Worm (Caenorhabditis elegans) whole organism, L1 larva: ENCODE results near the gene R02D5.24.

Experiments
- C34B4.2 ChIP-seq: sonication (generic microtip); optimal IDR thresholded peaks from 2 replicates; lab custom pipeline; 2017; ENCODE audit warnings: mild to moderate bottlenecking, missing genetic modification characterization, missing compliant biosample characterization
- aly-2 ChIP-seq: fragments of 150-350 bp; optimal IDR thresholded peaks from 2 replicates; lab custom pipeline; 2014; ENCODE audit warnings: missing biosample characterization, missing genetic modification characterization
- ceh-82 ChIP-seq, 3 experiments: fragments of 150-350 bp in 1 of 3; sonication (generic microtip) in 2 of 3; optimal IDR thresholded peaks; 2 replicates each; lab custom pipeline; 2014 to 2017; ENCODE audit warnings: missing biosample characterization in 3 of 3, missing genetic modification characterization in 3 of 3
- ces-1 ChIP-seq: fragments of 150-350 bp; optimal IDR thresholded peaks from 2 replicates; lab custom pipeline; 2014; ENCODE audit warnings: missing biosample characterization, missing genetic modification reagents, missing genetic modification characterization
- dpl-1 ChIP-seq, 3 experiments: fragments of 150-350 bp in 2 of 3; sonication (generic microtip) in 1 of 3; optimal IDR thresholded peaks; 2 replicates each; lab custom pipeline; 2014 to 2017; ENCODE audit warnings: missing biosample characterization in 3 of 3, missing genetic modification characterization in 3 of 3, missing genetic modification reagents in 3 of 3
- dsc-1 ChIP-seq: sonication (generic microtip); optimal IDR thresholded peaks from 2 replicates; lab custom pipeline; 2016; ENCODE audit warnings: mild to moderate bottlenecking, missing genetic modification characterization, missing compliant biosample characterization
- efl-1 ChIP-seq, 4 experiments: fragments of 150-350 bp; optimal IDR thresholded peaks in 3 of 4; peaks in 1 of 4; 1 replicate in 1 of 4; 2 replicates in 3 of 4; lab custom pipeline; 2014; ENCODE audit warnings: missing biosample characterization in 2 of 4, missing genetic modification characterization in 2 of 4, missing genetic modification reagents in 2 of 4
- egl-13 ChIP-seq: sonication (generic microtip); optimal IDR thresholded peaks from 2 replicates; lab custom pipeline; 2016; ENCODE audit warnings: missing genotype, missing genetic modification reagents, missing genetic modification characterization, missing compliant biosample characterization
- elt-2 ChIP-seq: sonication (generic microtip); optimal IDR thresholded peaks from 2 replicates; lab custom pipeline; 2016; ENCODE audit warnings: missing genetic modification characterization, mild to moderate bottlenecking, inconsistent platforms, missing compliant biosample characterization, missing genetic modification reagents
- fkh-4 ChIP-seq: sonication (generic microtip); optimal IDR thresholded peaks from 2 replicates; lab custom pipeline; 2016; ENCODE audit warnings: missing compliant biosample characterization, missing genetic modification characterization, borderline replicate concordance
- fkh-8 ChIP-seq: sonication (generic microtip); optimal IDR thresholded peaks from 2 replicates; lab custom pipeline; 2016; ENCODE audit warnings: mild to moderate bottlenecking, missing genetic modification characterization, missing compliant biosample characterization
- grh-1 ChIP-seq: fragments of 200-800 bp; sonication (Bioruptor generic); IDR thresholded peaks from 2 replicates; pipeline ENCODE4 v1.3.6; 2022; ENCODE audit warnings: missing genetic modification reagents, missing genetic modification characterization, missing compliant biosample characterization
- hlh-17 ChIP-seq: fragments of 200-800 bp; sonication (Bioruptor generic); optimal IDR thresholded peaks from 2 replicates; lab custom pipeline; 2018; ENCODE audit warnings: missing genetic modification characterization, mild to moderate bottlenecking, missing compliant biosample characterization, moderate library complexity, borderline replicate concordance
- isw-1 ChIP-seq: fragments of 200-800 bp; sonication (Bioruptor generic); IDR thresholded peaks from 2 replicates; pipeline ENCODE4 v1.3.6; 2022; ENCODE audit warnings: missing genetic modification characterization, missing compliant biosample characterization
- jun-1 ChIP-seq: fragments of 150-350 bp; optimal IDR thresholded peaks from 2 replicates; lab custom pipeline; 2014; ENCODE audit warnings: missing biosample characterization, missing genetic modification reagents, missing genetic modification characterization
- lin-14 ChIP-seq: fragments of 200-800 bp; sonication (Bioruptor generic); optimal IDR thresholded peaks from 2 replicates; lab custom pipeline; 2018; ENCODE audit warnings: mild to moderate bottlenecking, missing genetic modification characterization, moderate library complexity, missing compliant biosample characterization
- lir-3 ChIP-seq: sonication (generic microtip); optimal IDR thresholded peaks from 2 replicates; lab custom pipeline; 2016; ENCODE audit warnings: mild to moderate bottlenecking, missing genetic modification characterization, moderate library complexity, missing compliant biosample characterization; ENCODE audit not compliant: poor library complexity
- lsy-2 ChIP-seq, 2 experiments: fragments of 150-350 bp; optimal IDR thresholded peaks; 2 replicates each; lab custom pipeline; 2014; ENCODE audit warnings: missing biosample characterization in 2 of 2, missing genetic modification characterization in 2 of 2
- mab-9 ChIP-seq: fragments of 200-800 bp; sonication (Bioruptor generic); IDR thresholded peaks from 2 replicates; pipeline ENCODE4 v1.3.6; 2022; ENCODE audit warnings: missing genetic modification reagents, missing genetic modification characterization, missing compliant biosample characterization
- mdl-1 ChIP-seq, 2 experiments: fragments of 150-350 bp; optimal IDR thresholded peaks; 2 replicates each; lab custom pipeline; 2014 to 2017; ENCODE audit warnings: missing biosample characterization in 2 of 2, missing genetic modification characterization in 2 of 2, inconsistent platforms in 1 of 2
- nhr-19 ChIP-seq: fragments of 200-800 bp; sonication (Bioruptor generic); conservative IDR thresholded peaks from 2 replicates; pipeline ENCODE4 v1.3.6; 2022; ENCODE audit warnings: missing genetic modification characterization, missing compliant biosample characterization
- nhr-77 ChIP-seq: fragments of 150-350 bp; optimal IDR thresholded peaks from 2 replicates; lab custom pipeline; 2014; ENCODE audit warnings: missing biosample characterization, missing genetic modification characterization
- nhr-85 ChIP-seq: sonication (generic microtip); peaks from one replicate; lab custom pipeline; 2016; ENCODE audit warnings: missing genetic modification characterization, inconsistent platforms, missing compliant biosample characterization
- pax-3 ChIP-seq: fragments of 200-800 bp; sonication (Bioruptor generic); optimal IDR thresholded peaks from 2 replicates; lab custom pipeline; 2018; ENCODE audit warnings: mild to moderate bottlenecking, missing genetic modification characterization, moderate library complexity, missing compliant biosample characterization
- rnt-1 ChIP-seq: sonication (generic microtip); optimal IDR thresholded peaks from 2 replicates; lab custom pipeline; 2016; ENCODE audit warnings: mild to moderate bottlenecking, missing genetic modification characterization, moderate library complexity, missing compliant biosample characterization
- sox-4 ChIP-seq: sonication (generic microtip); optimal IDR thresholded peaks from 2 replicates; lab custom pipeline; 2016; ENCODE audit warnings: missing genetic modification characterization, missing compliant biosample characterization
- tlp-1 ChIP-seq: fragments of 150-350 bp; optimal IDR thresholded peaks from 2 replicates; lab custom pipeline; 2014; ENCODE audit warnings: missing biosample characterization, missing genetic modification characterization
- unc-98 ChIP-seq: fragments of 200-800 bp; sonication (Bioruptor generic); IDR thresholded peaks from 2 replicates; pipeline ENCODE4 v1.3.6; 2022; ENCODE audit warnings: missing genetic modification characterization, missing compliant biosample characterization
- vab-15 ChIP-seq: sonication (generic microtip); optimal IDR thresholded peaks from 2 replicates; lab custom pipeline; 2017; ENCODE audit warnings: missing genotype, mild to moderate bottlenecking, missing genetic modification characterization, missing compliant biosample characterization

Gene R02D5.24

ce11 chrV:14468196-14468874 lies 32.8 kb upstream of the R02D5.24 start, which contains the start of gene srz-97 (continued):
- TF ChIP-seq ces-1 (GFP tag; lab: Kevin White, UChicago) (no peak), nhr-19 (peak; percentile 76), efl-1 (optimal IDR thresholded peaks at IDR 0.05; lab: Kevin White, UChicago) (peak; percentile 41 to 60), efl-1 (GFP tag; optimal IDR thresholded peaks at IDR 0.05 in 1 of 2; lab: Kevin White, UChicago) (peak in 1 of 2 experiments; percentile 77), C34B4.2 (tag; lab: Kevin White, UChicago) (no peak), nhr-85 (peak; percentile 90), lin-14 (GFP tag; lab: Kevin White, UChicago) (peak; percentile 42), hlh-17 (no peak), dpl-1 (GFP tag; optimal IDR thresholded peaks at IDR 0.05; lab: Kevin White, UChicago) (peak in 1 of 3 experiments; percentile 27), rnt-1 (tag; lab: Kevin White, UChicago) (peak; percentile 43), fkh-4 (no peak), nhr-77 (peak; percentile 6), ceh-82 (tag; optimal IDR thresholded peaks at IDR 0.05; lab: Kevin White, UChicago) (peak in 1 of 3 experiments; percentile 16), jun-1 (tag; lab: Kevin White, UChicago) (no peak), egl-13 (tag; lab: Kevin White, UChicago) (no peak)
- TF ChIP-seq, all 84 proteins: peak for 21

- TF ChIP-seq isw-1 (GFP tag; lab: Robert Waterston, UW) (no peak), mab-9 (GFP tag; lab: Robert Waterston, UW) (no peak), nhr-85 (no peak), unc-98 (GFP tag; lab: Robert Waterston, UW) (no peak), lir-3 (tag; lab: Kevin White, UChicago) (no peak)
Observed at ce11 chrV:14468931-14469330, 32.2 kb upstream of the R02D5.24 start, which contains the start of gene clec-57. clec-57 (plus strand) TSS chrV:14469231.

- TF ChIP-seq rnt-1 (tag; lab: Kevin White, UChicago) (no peak), efl-1 (optimal IDR thresholded peaks at IDR 0.05; lab: Kevin White, UChicago) (no peak), efl-1 (GFP tag; optimal IDR thresholded peaks at IDR 0.05 in 1 of 2; lab: Kevin White, UChicago) (peak in 1 of 2 experiments; percentile 85)
Observed at ce11 chrV:14472229-14472628, 28.9 kb upstream of the R02D5.24 start, which contains the start of gene clec-227. clec-227 (plus strand) TSS chrV:14472529.

- no peak for TF ChIP-seq aly-2 (tag; lab: Kevin White, UChicago)
- TF ChIP-seq dsc-1, result no peak
- no peak for TF ChIP-seq sox-4 (tag; lab: Kevin White, UChicago)
- no peak for TF ChIP-seq mdl-1 (tag; optimal IDR thresholded peaks at IDR 0.05; lab: Kevin White, UChicago)
- no peak for TF ChIP-seq tlp-1 (tag; lab: Kevin White, UChicago)
- TF ChIP-seq grh-1 (GFP tag; lab: Robert Waterston, UW), result no peak
- no peak for TF ChIP-seq pax-3 (tag; lab: Kevin White, UChicago)
- TF ChIP-seq lsy-2 (tag; optimal IDR thresholded peaks at IDR 0.05; lab: Kevin White, UChicago), result no peak
- no peak for TF ChIP-seq vab-15 (tag; lab: Kevin White, UChicago)
- no peak for TF ChIP-seq efl-1 (optimal IDR thresholded peaks at IDR 0.05; lab: Kevin White, UChicago)
- no peak for TF ChIP-seq efl-1 (GFP tag; optimal IDR thresholded peaks at IDR 0.05 in 1 of 2; lab: Kevin White, UChicago)
Observed at ce11 chrV:14474099-14474498, 27.0 kb upstream of the R02D5.24 start, which contains the start of gene clec-56. clec-56 (plus strand) TSS chrV:14474399.

DNA sequence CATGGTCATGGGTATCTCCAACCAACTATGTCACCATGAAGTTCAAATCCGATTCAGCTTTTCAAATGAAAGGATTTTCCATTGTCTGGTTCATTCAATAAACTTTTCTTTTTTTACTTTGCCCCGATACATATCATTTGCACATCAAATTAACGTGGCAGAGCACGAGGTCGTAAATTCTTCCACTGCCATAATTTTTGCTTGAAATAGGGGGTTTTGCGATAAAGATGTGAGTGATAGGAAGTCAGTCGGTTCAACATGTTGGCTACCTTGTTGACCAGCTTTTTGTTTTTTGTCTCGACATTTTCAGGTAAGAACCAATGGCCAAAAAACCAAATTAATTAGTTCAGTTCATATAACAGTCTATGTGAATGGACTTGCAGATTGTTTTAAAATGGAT lies 24.5 kb upstream of the R02D5.24 start, which contains the start of gene clec-54:
clec-54 (plus strand) TSS at position 224 of the 400 bp plus-strand sequence.
- TF ChIP-seq efl-1 (optimal IDR thresholded peaks at IDR 0.05; lab: Kevin White, UChicago), result no peak
- peak in 1 of 2 experiments; percentile 63 for TF ChIP-seq efl-1 (GFP tag; optimal IDR thresholded peaks at IDR 0.05 in 1 of 2; lab: Kevin White, UChicago)
- no peak for TF ChIP-seq fkh-8 (tag; lab: Kevin White, UChicago)
- TF ChIP-seq elt-2 (tag; lab: Kevin White, UChicago), result peak; percentile 52
- TF ChIP-seq, all 84 proteins: peak for 2
